Worm (Caenorhabditis elegans) whole organism, L1 larva: ENCODE data around the gene F58B4.2.

Source experiments
- ama-1 ChIP-seq: fragments of 150-350 bp; optimal IDR thresholded peaks from 2 replicates; lab custom pipeline; 2014
- elt-3 ChIP-seq, 6 experiments: fragments of 150-350 bp in 1 of 6; sonication (generic microtip); optimal IDR thresholded peaks; 2 replicates each; lab custom pipeline; 2017 to 2018; ENCODE audit warnings: missing biosample characterization in 6 of 6, missing genetic modification characterization in 6 of 6, inconsistent platforms in 1 of 6
- zag-1 ChIP-seq: fragments of 150-350 bp; optimal IDR thresholded peaks from 2 replicates; lab custom pipeline; 2014; ENCODE audit warnings: missing biosample characterization, missing genetic modification characterization

ce11 chrV:10955681-10956476 is 37.6 kb upstream of the F58B4.2 start, which contains the start of gene F17C11.13:
- TF ChIP-seq ama-1 (lab: Kevin White, UChicago) (no peak), elt-3 (tag; optimal IDR thresholded peaks at IDR 0.05; lab: Kevin White, UChicago) (no peak), zag-1 (tag; lab: Kevin White, UChicago) (no peak)
